Worm (Caenorhabditis elegans) whole organism, L4 larva: ENCODE results near the gene zip-11.

Experiments
- F26F4.8 ChIP-seq: fragments of 200-800 bp; sonication (Bioruptor generic); conservative IDR thresholded peaks from 2 replicates; pipeline ENCODE4 v1.3.6; 2022; ENCODE audit warnings: missing genetic modification characterization, missing compliant biosample characterization
- F44E2.7 ChIP-seq: fragments of 200-800 bp; sonication (Bioruptor generic); IDR thresholded peaks from 2 replicates; pipeline ENCODE4 v2.1.2; 2022; ENCODE audit warnings: missing genetic modification characterization, missing compliant biosample characterization
- Y48G9A.11 ChIP-seq: fragments of 200-800 bp; sonication (Bioruptor generic); IDR thresholded peaks from 2 replicates; pipeline ENCODE4 v1.3.6; 2022; ENCODE audit warnings: missing genetic modification reagents, missing genetic modification characterization, missing compliant biosample characterization
- Y5F2A.4 ChIP-seq: fragments of 200-800 bp; sonication (Bioruptor generic); optimal IDR thresholded peaks from 2 replicates; lab custom pipeline; 2018; ENCODE audit warnings: mild to moderate bottlenecking, missing genetic modification characterization, missing compliant biosample characterization
- ZK337.2 ChIP-seq: fragments of 200-800 bp; sonication (Bioruptor generic); IDR thresholded peaks from 2 replicates; pipeline ENCODE4 v1.3.6; 2022; ENCODE audit warnings: missing genetic modification reagents, missing genetic modification characterization, missing compliant biosample characterization
- ama-1 ChIP-seq: fragments of 150-350 bp; optimal IDR thresholded peaks from 2 replicates; lab custom pipeline; 2014; ENCODE audit warnings: inconsistent platforms, mixed read lengths
- arid-1 ChIP-seq: fragments of 200-800 bp; sonication (Bioruptor generic); conservative IDR thresholded peaks from 2 replicates; pipeline ENCODE4 v1.3.6; 2022; ENCODE audit warnings: missing genetic modification reagents, missing genetic modification characterization, missing compliant biosample characterization
- ceh-20 ChIP-seq: fragments of 200-800 bp; sonication (Bioruptor generic); IDR thresholded peaks from 2 replicates; pipeline ENCODE4 v1.3.6; 2022; ENCODE audit warnings: missing genetic modification reagents, missing genetic modification characterization, missing compliant biosample characterization
- ceh-28 ChIP-seq: fragments of 150-350 bp; optimal IDR thresholded peaks from 2 replicates; lab custom pipeline; 2014; ENCODE audit warnings: missing biosample characterization, missing genetic modification reagents, missing genetic modification characterization
- ceh-62 ChIP-seq: sonication (generic microtip); optimal IDR thresholded peaks from 2 replicates; lab custom pipeline; 2017; ENCODE audit warnings: missing biosample characterization, missing genetic modification characterization
- ces-1 ChIP-seq: fragments of 150-350 bp; sonication (generic microtip); optimal IDR thresholded peaks from 4 replicates; lab custom pipeline; 2014; ENCODE audit warnings: missing biosample characterization, missing genetic modification reagents, missing genetic modification characterization
- ctbp-1 ChIP-seq: fragments of 200-800 bp; sonication (Bioruptor generic); IDR thresholded peaks from 2 replicates; pipeline ENCODE4 v1.3.6; 2022; ENCODE audit warnings: missing genetic modification reagents, missing genetic modification characterization, missing compliant biosample characterization
- daf-16 ChIP-seq, 3 experiments: sonication (generic microtip); optimal IDR thresholded peaks; 2 replicates each; lab custom pipeline; 2016 to 2017; ENCODE audit warnings: missing genetic modification characterization in 3 of 3, missing genetic modification reagents in 3 of 3, mild to moderate bottlenecking in 2 of 3, missing compliant biosample characterization in 2 of 3, missing biosample characterization in 1 of 3, moderate library complexity in 1 of 3
- daf-19 ChIP-seq: fragments of 200-800 bp; sonication (Bioruptor generic); conservative IDR thresholded peaks from 2 replicates; pipeline ENCODE4 v1.3.6; 2022; ENCODE audit warnings: missing genetic modification characterization, missing compliant biosample characterization
- daf-8 ChIP-seq: fragments of 200-800 bp; sonication (Bioruptor generic); IDR thresholded peaks from 2 replicates; pipeline ENCODE4 v1.3.6; 2022; ENCODE audit warnings: missing genetic modification characterization, missing compliant biosample characterization
- dmd-6 ChIP-seq: fragments of 200-800 bp; sonication (Bioruptor generic); IDR thresholded peaks from 2 replicates; pipeline ENCODE4 v1.3.6; 2022; ENCODE audit warnings: missing genetic modification reagents, missing genetic modification characterization, missing compliant biosample characterization
- dmd-8 ChIP-seq: fragments of 200-800 bp; sonication (Bioruptor generic); IDR thresholded peaks from 2 replicates; pipeline ENCODE4 v1.3.6; 2022; ENCODE audit warnings: missing genetic modification characterization, missing compliant biosample characterization
- egl-43 ChIP-seq: fragments of 200-800 bp; sonication (Bioruptor generic); IDR thresholded peaks from 2 replicates; pipeline ENCODE4 v1.3.6; 2022; ENCODE audit warnings: missing genetic modification reagents, missing genetic modification characterization, missing compliant biosample characterization
- fos-1 ChIP-seq: fragments of 150-350 bp; optimal IDR thresholded peaks from 2 replicates; lab custom pipeline; 2014; ENCODE audit warnings: missing biosample characterization, missing genetic modification characterization
- gei-8 ChIP-seq: fragments of 200-800 bp; sonication (Bioruptor generic); optimal IDR thresholded peaks from 2 replicates; lab custom pipeline; 2018; ENCODE audit warnings: mild to moderate bottlenecking, missing genetic modification characterization, missing compliant biosample characterization
- hmg-1.1 ChIP-seq: fragments of 200-800 bp; sonication (Bioruptor generic); IDR thresholded peaks from 2 replicates; pipeline ENCODE4 v1.3.6; 2022; ENCODE audit warnings: missing genetic modification reagents, missing genetic modification characterization, missing compliant biosample characterization
- jun-1 ChIP-seq: fragments of 150-350 bp; optimal IDR thresholded peaks from 2 replicates; lab custom pipeline; 2014; ENCODE audit warnings: missing biosample characterization, missing genetic modification reagents, missing genetic modification characterization
- lim-7 ChIP-seq: fragments of 200-800 bp; sonication (Bioruptor generic); IDR thresholded peaks from 2 replicates; pipeline ENCODE4 v1.3.6; 2022; ENCODE audit warnings: missing genetic modification characterization, missing compliant biosample characterization
- lin-1 ChIP-seq: fragments of 200-800 bp; sonication (Bioruptor generic); IDR thresholded peaks from 2 replicates; pipeline ENCODE4 v1.3.6; 2022; ENCODE audit warnings: missing genetic modification reagents, missing genetic modification characterization, missing compliant biosample characterization
- lin-29 ChIP-seq: fragments of 200-800 bp; sonication (Bioruptor generic); IDR thresholded peaks from 2 replicates; pipeline ENCODE4 v1.3.6; 2022; ENCODE audit warnings: missing genetic modification reagents, missing genetic modification characterization, missing compliant biosample characterization
- lin-38 ChIP-seq: fragments of 200-800 bp; sonication (Bioruptor generic); IDR thresholded peaks from 2 replicates; pipeline ENCODE4 v1.3.6; 2022; ENCODE audit warnings: missing genetic modification reagents, missing genetic modification characterization, missing compliant biosample characterization
- lin-39 ChIP-seq: fragments of 150-350 bp; optimal IDR thresholded peaks from 2 replicates; lab custom pipeline; 2014; ENCODE audit warnings: missing biosample characterization, missing genetic modification reagents, missing genetic modification characterization
- lir-3 ChIP-seq: sonication (generic microtip); optimal IDR thresholded peaks from 2 replicates; lab custom pipeline; 2016; ENCODE audit warnings: mild to moderate bottlenecking, missing genetic modification characterization, missing compliant biosample characterization
- madf-5 ChIP-seq, 2 experiments: fragments of 200-800 bp; sonication (Bioruptor generic); IDR thresholded peaks; 2 replicates each; pipeline ENCODE4 v1.3.6; 2022; ENCODE audit warnings: missing compliant biosample characterization in 2 of 2, missing genetic modification characterization in 2 of 2
- mes-2 ChIP-seq: sonication (generic microtip); optimal IDR thresholded peaks from 2 replicates; lab custom pipeline; 2016; ENCODE audit warnings: missing genotype, mild to moderate bottlenecking, missing genetic modification characterization, missing compliant biosample characterization; ENCODE audit not compliant: poor library complexity, severe bottlenecking
- mxl-3 ChIP-seq: fragments of 200-800 bp; sonication (Bioruptor generic); optimal IDR thresholded peaks from 2 replicates; lab custom pipeline; 2018; ENCODE audit warnings: mild to moderate bottlenecking, missing genetic modification characterization, missing compliant biosample characterization
- nhr-10 ChIP-seq: fragments of 150-350 bp; optimal IDR thresholded peaks from 2 replicates; lab custom pipeline; 2014; ENCODE audit warnings: missing biosample characterization, missing genetic modification characterization
- nhr-111 ChIP-seq: fragments of 200-800 bp; sonication (Bioruptor generic); optimal IDR thresholded peaks from 2 replicates; lab custom pipeline; 2018; ENCODE audit warnings: mild to moderate bottlenecking, missing genetic modification characterization, missing compliant biosample characterization
- nhr-237 ChIP-seq: sonication (generic microtip); optimal IDR thresholded peaks from 2 replicates; lab custom pipeline; 2017; ENCODE audit warnings: missing biosample characterization, missing genetic modification characterization
- nhr-28 ChIP-seq: fragments of 150-350 bp; optimal IDR thresholded peaks from 2 replicates; lab custom pipeline; 2014; ENCODE audit warnings: missing biosample characterization, missing genetic modification characterization
- nhr-41 ChIP-seq: fragments of 200-800 bp; sonication (Bioruptor generic); IDR thresholded peaks from 2 replicates; pipeline ENCODE4 v1.3.6; 2022; ENCODE audit warnings: missing genetic modification reagents, missing genetic modification characterization, missing compliant biosample characterization
- nhr-42 ChIP-seq: fragments of 200-800 bp; sonication (Bioruptor generic); IDR thresholded peaks from 2 replicates; pipeline ENCODE4 v1.3.6; 2022; ENCODE audit warnings: missing genetic modification characterization, missing compliant biosample characterization
- nhr-6 ChIP-seq: fragments of 150-350 bp; optimal IDR thresholded peaks from 2 replicates; lab custom pipeline; 2014; ENCODE audit warnings: missing biosample characterization, missing genetic modification characterization
- nhr-76 ChIP-seq: fragments of 150-350 bp; optimal IDR thresholded peaks from 2 replicates; lab custom pipeline; 2014; ENCODE audit warnings: missing biosample characterization, missing genetic modification characterization
- nhr-77 ChIP-seq: fragments of 150-350 bp; optimal IDR thresholded peaks from 2 replicates; lab custom pipeline; 2014; ENCODE audit warnings: missing biosample characterization, missing genetic modification characterization
- pqm-1 ChIP-seq: sonication (generic microtip); optimal IDR thresholded peaks from 2 replicates; lab custom pipeline; 2017; ENCODE audit warnings: missing biosample characterization, missing genetic modification characterization
- rbr-2 ChIP-seq: sonication (generic microtip); optimal IDR thresholded peaks from 2 replicates; lab custom pipeline; 2016; ENCODE audit warnings: missing genotype, missing genetic modification characterization, missing compliant biosample characterization
- sdz-12 ChIP-seq: fragments of 200-800 bp; sonication (Bioruptor generic); optimal IDR thresholded peaks from 2 replicates; lab custom pipeline; 2018; ENCODE audit warnings: mild to moderate bottlenecking, missing genetic modification characterization, missing compliant biosample characterization
- set-16 ChIP-seq: fragments of 200-800 bp; sonication (Bioruptor generic); IDR thresholded peaks from 2 replicates; pipeline ENCODE4 v1.3.6; 2022; ENCODE audit warnings: missing genetic modification reagents, missing genetic modification characterization, missing compliant biosample characterization
- snpc-4 ChIP-seq: fragments of 150-350 bp; optimal IDR thresholded peaks from 2 replicates; lab custom pipeline; 2014; ENCODE audit warnings: missing biosample characterization, missing genetic modification characterization
- spr-1 ChIP-seq: sonication (generic microtip); optimal IDR thresholded peaks from 2 replicates; lab custom pipeline; 2016; ENCODE audit warnings: mild to moderate bottlenecking, missing genetic modification characterization, missing compliant biosample characterization
- unc-39 ChIP-seq: sonication (generic microtip); optimal IDR thresholded peaks from 2 replicates; lab custom pipeline; 2017; ENCODE audit warnings: missing biosample characterization, missing genetic modification characterization
- unc-62 ChIP-seq, 3 experiments: fragments of 150-350 bp in 1 of 3; sonication (generic microtip); optimal IDR thresholded peaks in 2 of 3; peaks in 1 of 3; 1 replicate in 1 of 3; 2 replicates in 2 of 3; lab custom pipeline; 2014 to 2017; ENCODE audit warnings: missing biosample characterization in 3 of 3, missing genetic modification characterization in 3 of 3, missing genetic modification reagents in 3 of 3, missing genotype in 1 of 3
- zfp-2 ChIP-seq: sonication (generic microtip); optimal IDR thresholded peaks from 2 replicates; lab custom pipeline; 2016; ENCODE audit warnings: mild to moderate bottlenecking, missing genetic modification characterization, missing compliant biosample characterization
- zip-2 ChIP-seq: fragments of 150-350 bp; optimal IDR thresholded peaks from 2 replicates; lab custom pipeline; 2014; ENCODE audit warnings: missing biosample characterization, missing genetic modification characterization
- ztf-11 ChIP-seq: fragments of 150-350 bp; optimal IDR thresholded peaks from 2 replicates; lab custom pipeline; 2014; ENCODE audit warnings: missing biosample characterization, missing genetic modification characterization
- ztf-7 ChIP-seq: fragments of 150-350 bp; optimal IDR thresholded peaks from 2 replicates; lab custom pipeline; 2014; ENCODE audit warnings: missing biosample characterization, missing genetic modification characterization

zip-11 gene

ce11 chrIV:3311243-3311642, at the start of gene zip-11:
TSS of gene zip-11 (plus strand) at chrIV:3311276.
- no peak for TF ChIP-seq unc-39
- no peak for TF ChIP-seq Y48G9A.11 (GFP tag; lab: Robert Waterston, UW)
- TF ChIP-seq daf-8, result no peak
- TF ChIP-seq ZK337.2 (GFP tag; lab: Robert Waterston, UW), result no peak
- no peak for TF ChIP-seq madf-5 (GFP tag; IDR thresholded peaks at IDR 0.05; lab: Robert Waterston, UW)
- no peak for TF ChIP-seq ztf-11 (tag; lab: Kevin White, UChicago)
- TF ChIP-seq mes-2 (tag; lab: Kevin White, UChicago), result peak; percentile 64
- peak; percentile 73 for TF ChIP-seq egl-43 (GFP tag; lab: Robert Waterston, UW)
- TF ChIP-seq lin-1, result 0 out of 2 replicates have a peak, but pooled peaks have one; percentile 25
- no peak for TF ChIP-seq sdz-12 (GFP tag; lab: Kevin White, UChicago)
- no peak for TF ChIP-seq F26F4.8 (GFP tag; lab: Robert Waterston, UW)
- no peak for TF ChIP-seq snpc-4
- no peak for TF ChIP-seq daf-19 (GFP tag; lab: Robert Waterston, UW)
- TF ChIP-seq F44E2.7, result 0 out of 2 replicates have a peak, but pooled peaks have one; percentile 10
- TF ChIP-seq nhr-77 (tag; lab: Kevin White, UChicago), result no peak
- no peak for TF ChIP-seq dmd-8
- TF ChIP-seq ctbp-1, result peak; percentile 56; the same call in 1 of the 2 replicates
- peak in 1 of 2 experiments; percentile 54 for TF ChIP-seq daf-16 (GFP tag; optimal IDR thresholded peaks at IDR 0.05; lab: Kevin White, UChicago)
- TF ChIP-seq daf-16 (tag; optimal IDR thresholded peaks at IDR 0.05; lab: Kevin White, UChicago), result no peak
- TF ChIP-seq lin-29 (GFP tag; lab: Robert Waterston, UW), result peak; percentile 71; the same call in 1 of the 2 replicates
- TF ChIP-seq nhr-28, result peak; percentile 50
- no peak for TF ChIP-seq nhr-10
- TF ChIP-seq rbr-2, result peak; percentile 71
- TF ChIP-seq Y5F2A.4 (GFP tag; lab: Kevin White, UChicago), result no peak
- TF ChIP-seq nhr-76, result no peak
- TF ChIP-seq ceh-62 (tag; lab: Kevin White, UChicago), result no peak
- TF ChIP-seq ces-1, result no peak
- TF ChIP-seq nhr-111, result no peak
- TF ChIP-seq ceh-20 (GFP tag; lab: Robert Waterston, UW), result peak; percentile 63; the same call in 1 of the 2 replicates
- peak; percentile 76 for TF ChIP-seq lin-38 (GFP tag; lab: Robert Waterston, UW)
- no peak for TF ChIP-seq lir-3 (tag; lab: Kevin White, UChicago)
- TF ChIP-seq unc-62 (GFP tag; optimal IDR thresholded peaks at IDR 0.05 in 1 of 2; lab: Kevin White, UChicago), result peak in 1 of 2 experiments; percentile 63
- TF ChIP-seq unc-62 (tag; optimal IDR thresholded peaks at IDR 0.05; lab: Kevin White, UChicago), result no peak
- peak; percentile 54; the same call in 1 of the 2 replicates for TF ChIP-seq arid-1
- TF ChIP-seq spr-1 (tag; lab: Kevin White, UChicago), result peak; percentile 97
- TF ChIP-seq hmg-1.1, result peak; percentile 82
- TF ChIP-seq ceh-28 (tag; lab: Kevin White, UChicago), result no peak
- no peak for TF ChIP-seq nhr-41 (GFP tag; lab: Robert Waterston, UW)
- TF ChIP-seq ztf-7 (tag; lab: Kevin White, UChicago), result no peak
- no peak for TF ChIP-seq gei-8 (GFP tag; lab: Kevin White, UChicago)
- TF ChIP-seq lim-7 (GFP tag; lab: Robert Waterston, UW), result no peak
- TF ChIP-seq lin-39 (tag; lab: Kevin White, UChicago), result no peak
- peak; percentile 81 for TF ChIP-seq mxl-3
- TF ChIP-seq set-16, result peak; percentile 92
- no peak for TF ChIP-seq zip-2
- no peak for TF ChIP-seq pqm-1 (tag; lab: Kevin White, UChicago)
- no peak for TF ChIP-seq ama-1 (lab: Kevin White, UChicago)
- no peak for TF ChIP-seq nhr-42 (GFP tag; lab: Robert Waterston, UW)
- TF ChIP-seq dmd-6, result peak; percentile 31; the same call in 1 of the 2 replicates
- no peak for TF ChIP-seq jun-1
- no peak for TF ChIP-seq nhr-237 (tag; lab: Kevin White, UChicago)
- no peak for TF ChIP-seq nhr-6 (tag; lab: Kevin White, UChicago)
- no peak for TF ChIP-seq fos-1
- no peak for TF ChIP-seq zfp-2 (tag; lab: Kevin White, UChicago)
